Fruit fly (Drosophila melanogaster) whole organism: Measurements from ENCODE around the gene TwdlR.

Experiments
- CG8478 ChIP-seq: fragments of >200 bp; optimal IDR thresholded peaks from 2 replicates; lab custom pipeline; 2018; ENCODE audit warnings: inconsistent platforms
- Dll ChIP-seq: fragments of >200 bp; optimal IDR thresholded peaks from 2 replicates; lab custom pipeline; 2017
- EcR ChIP-seq, 2 experiments: fragments of >200 bp; optimal IDR thresholded peaks; 2 replicates each; lab custom pipeline; 2017; ENCODE audit warnings: missing biosample characterization in 2 of 2, missing genetic modification characterization in 2 of 2, missing genetic modification reagents in 2 of 2
- pan ChIP-seq: fragments of >200 bp; optimal IDR thresholded peaks from 2 replicates; lab custom pipeline; 2017
- psq ChIP-seq: fragments of >200 bp; optimal IDR thresholded peaks from 2 replicates; lab custom pipeline; 2017
- usp ChIP-seq: fragments of >200 bp; optimal IDR thresholded peaks from 2 replicates; lab custom pipeline; 2017; ENCODE audit warnings: missing biosample characterization, missing genetic modification characterization, mixed read lengths

The TwdlR gene

dm6 chr3R:26634585-26634984 is at the start of gene TwdlR:
TSS of gene TwdlR (plus strand) at chr3R:26634885.
- TF ChIP-seq EcR (GFP tag; optimal IDR thresholded peaks at IDR 0.05; lab: Kevin White, UChicago), result no peak
- no peak for TF ChIP-seq usp
- TF ChIP-seq pan (lab: Kevin White, UChicago), result no peak
- no peak for TF ChIP-seq psq
- TF ChIP-seq Dll (lab: Kevin White, UChicago), result no peak
- TF ChIP-seq CG8478 (lab: Kevin White, UChicago), result no peak

dm6 chr3R:26588158-26588584 is 46.5 kb upstream of the TwdlR start:
- peak in 1 of 2 experiments; percentile 14 for TF ChIP-seq EcR (GFP tag; optimal IDR thresholded peaks at IDR 0.05; lab: Kevin White, UChicago)
- TF ChIP-seq CG8478 (lab: Kevin White, UChicago), result no peak

- no peak for TF ChIP-seq EcR (GFP tag; optimal IDR thresholded peaks at IDR 0.05; lab: Kevin White, UChicago)
- no peak for TF ChIP-seq psq
- no peak for TF ChIP-seq CG8478 (lab: Kevin White, UChicago)
- no peak for TF ChIP-seq usp
- no peak for TF ChIP-seq pan (lab: Kevin White, UChicago)
- TF ChIP-seq Dll (lab: Kevin White, UChicago), result no peak
Measured at dm6 chr3R:26593847-26594542, 40.7 kb upstream of the TwdlR start.

dm6 chr3R:26606498-26606897 is 28.2 kb upstream of the TwdlR start:
- no peak for TF ChIP-seq psq
- no peak for TF ChIP-seq Dll (lab: Kevin White, UChicago)
- TF ChIP-seq EcR (GFP tag; optimal IDR thresholded peaks at IDR 0.05; lab: Kevin White, UChicago), result no peak
- TF ChIP-seq usp, result no peak
- TF ChIP-seq pan (lab: Kevin White, UChicago), result no peak
- no peak for TF ChIP-seq CG8478 (lab: Kevin White, UChicago)

dm6 chr3R:26615428-26615827 is 19.3 kb upstream of the TwdlR start:
- no peak for TF ChIP-seq psq
- TF ChIP-seq pan (lab: Kevin White, UChicago), result no peak
- no peak for TF ChIP-seq Dll (lab: Kevin White, UChicago)
- no peak for TF ChIP-seq CG8478 (lab: Kevin White, UChicago)
- no peak for TF ChIP-seq usp
- TF ChIP-seq EcR (GFP tag; optimal IDR thresholded peaks at IDR 0.05; lab: Kevin White, UChicago), result no peak

- no peak for TF ChIP-seq pan (lab: Kevin White, UChicago)
- TF ChIP-seq EcR (GFP tag; optimal IDR thresholded peaks at IDR 0.05; lab: Kevin White, UChicago), result no peak
- no peak for TF ChIP-seq psq
- no peak for TF ChIP-seq Dll (lab: Kevin White, UChicago)
- no peak for TF ChIP-seq CG8478 (lab: Kevin White, UChicago)
- TF ChIP-seq usp, result no peak
Measured at dm6 chr3R:26618818-26619217, 15.9 kb upstream of the TwdlR start, which contains the start of gene TwdlM. TSS of gene TwdlM (plus strand) at chr3R:26619118.

- no peak for TF ChIP-seq EcR (GFP tag; optimal IDR thresholded peaks at IDR 0.05; lab: Kevin White, UChicago)
- no peak for TF ChIP-seq pan (lab: Kevin White, UChicago)
- TF ChIP-seq psq, result no peak
- no peak for TF ChIP-seq usp
- TF ChIP-seq CG8478 (lab: Kevin White, UChicago), result no peak
- no peak for TF ChIP-seq Dll (lab: Kevin White, UChicago)
Measured at dm6 chr3R:26621314-26621813, 13.3 kb upstream of the TwdlR start, which contains the start of gene TwdlP. TSS of gene TwdlP (minus strand) at chr3R:26621364.

- TF ChIP-seq usp (no peak), pan (lab: Kevin White, UChicago) (no peak), EcR (GFP tag; optimal IDR thresholded peaks at IDR 0.05; lab: Kevin White, UChicago) (no peak), Dll (lab: Kevin White, UChicago) (no peak), CG8478 (lab: Kevin White, UChicago) (no peak), psq (no peak)
Measured at dm6 chr3R:26623493-26623956, 11.2 kb upstream of the TwdlR start, which contains the start of gene TwdlB. TSS of gene TwdlB (minus strand) at chr3R:26623543.

dm6 chr3R:26625552-26625951 is 9.1 kb upstream of the TwdlR start, which contains the start of gene TwdlL:
TSS of gene TwdlL (minus strand) at chr3R:26625652.
- TF ChIP-seq usp (no peak), EcR (GFP tag; optimal IDR thresholded peaks at IDR 0.05; lab: Kevin White, UChicago) (no peak), Dll (lab: Kevin White, UChicago) (no peak), psq (no peak), pan (lab: Kevin White, UChicago) (no peak), CG8478 (lab: Kevin White, UChicago) (no peak)

- TF ChIP-seq psq (no peak), EcR (GFP tag; optimal IDR thresholded peaks at IDR 0.05; lab: Kevin White, UChicago) (no peak), pan (lab: Kevin White, UChicago) (no peak), usp (no peak), CG8478 (lab: Kevin White, UChicago) (no peak), Dll (lab: Kevin White, UChicago) (no peak)
Measured at dm6 chr3R:26626638-26627037, 8.0 kb upstream of the TwdlR start, which contains the start of gene TwdlO. TSS of gene TwdlO (minus strand) at chr3R:26626738.

dm6 chr3R:26628624-26629023 is 6.1 kb upstream of the TwdlR start, which contains the start of gene TwdlK:
TSS of gene TwdlK (minus strand) at chr3R:26628724.
- TF ChIP-seq pan (lab: Kevin White, UChicago) (no peak), EcR (GFP tag; optimal IDR thresholded peaks at IDR 0.05; lab: Kevin White, UChicago) (no peak), Dll (lab: Kevin White, UChicago) (no peak), usp (no peak), CG8478 (lab: Kevin White, UChicago) (no peak), psq (no peak)

dm6 chr3R:26629618-26630017 is 5.1 kb upstream of the TwdlR start, which contains the start of gene TwdlJ:
TSS of gene TwdlJ (plus strand) at chr3R:26629918.
- TF ChIP-seq Dll (lab: Kevin White, UChicago) (no peak), pan (lab: Kevin White, UChicago) (no peak), psq (no peak), CG8478 (lab: Kevin White, UChicago) (no peak), usp (no peak), EcR (GFP tag; optimal IDR thresholded peaks at IDR 0.05; lab: Kevin White, UChicago) (no peak)
